Fruit fly (Drosophila melanogaster): Measurements from ENCODE around the gene CalpC.

The CalpC gene

DNA sequence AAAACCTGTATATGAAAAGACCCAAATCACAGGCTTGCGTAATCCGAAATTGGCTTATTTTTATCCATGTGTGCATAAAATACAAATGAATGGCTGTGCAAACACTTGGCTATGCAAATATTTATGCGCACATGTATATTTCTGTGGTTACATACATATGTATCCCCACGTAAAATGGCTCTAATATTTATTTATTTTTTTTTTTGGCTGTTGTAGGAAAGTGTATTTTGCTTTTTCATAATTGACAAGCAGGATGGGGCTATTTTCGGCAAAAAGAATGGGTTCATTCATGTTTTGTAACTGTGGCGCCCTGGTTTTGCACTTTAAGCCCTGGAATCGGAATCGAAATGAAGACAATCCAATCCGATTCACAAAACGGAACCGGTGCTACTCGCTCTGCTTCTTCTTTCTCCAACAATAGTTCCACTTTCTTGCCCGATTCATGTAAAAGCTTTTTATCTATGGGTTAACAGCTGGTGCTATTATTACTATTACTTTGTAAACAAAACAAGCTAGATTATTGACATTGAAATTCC is 9.6 kb downstream of the CalpC start (continued):
- TF ChIP-seq HLH3B (GFP tag; IDR thresholded peaks at IDR 0.05) = peak; percentile 76
- peak; percentile 82 for TF ChIP-seq CG18599 (GFP tag; optimal IDR thresholded peaks at IDR 0.05)
- TF ChIP-seq ash1 (GFP tag; optimal IDR thresholded peaks at IDR 0.05) = no peak
- TF ChIP-seq corto (GFP tag; optimal IDR thresholded peaks at IDR 0.05) = no peak
- TF ChIP-seq gem (tag; optimal IDR thresholded peaks at IDR 0.05) = peak; percentile 71
- TF ChIP-seq GATAe (GFP tag; conservative IDR thresholded peaks at IDR 0.05) = no peak
- no peak for TF ChIP-seq ftz-f1 (GFP tag; optimal IDR thresholded peaks at IDR 0.05)
- TF ChIP-seq dm (GFP tag; optimal IDR thresholded peaks at IDR 0.05) = peak; percentile 51
- peak; percentile 78 for TF ChIP-seq CG13894 (tag; optimal IDR thresholded peaks at IDR 0.05)
- TF ChIP-seq prd (optimal IDR thresholded peaks at IDR 0.05) = no peak
- TF ChIP-seq prd (GFP tag; IDR thresholded peaks at IDR 0.05) = peak; percentile 78
- no peak; the same call in 1 of the 2 replicates for TF ChIP-seq Rx (GFP tag; IDR thresholded peaks at IDR 0.05)
- TF ChIP-seq CG17328 (GFP tag; IDR thresholded peaks at IDR 0.05) = peak; percentile 78
- 0 out of 2 replicates have a peak, but pooled peaks have one; percentile 18 for TF ChIP-seq Scr (GFP tag; IDR thresholded peaks at IDR 0.05; ENCODE audit: partially characterized antibody)
- no peak for TF ChIP-seq Bgb (GFP tag; IDR thresholded peaks at IDR 0.05; ENCODE audit: partially characterized antibody)
- peak; percentile 53 for TF ChIP-seq CG11398 (GFP tag; optimal IDR thresholded peaks at IDR 0.05)
- peak; percentile 55; the same call in 1 of the 2 replicates for TF ChIP-seq CG7372 (GFP tag; IDR thresholded peaks at IDR 0.05)
- TF ChIP-seq br (optimal IDR thresholded peaks at IDR 0.05) = no peak
- peak; percentile 49 for TF ChIP-seq slp2 (GFP tag; optimal IDR thresholded peaks at IDR 0.05)
- peak; percentile 16 for TF ChIP-seq CG30431 (GFP tag; optimal IDR thresholded peaks at IDR 0.05)
- TF ChIP-seq CG6813 (GFP tag; optimal IDR thresholded peaks at IDR 0.05) = peak; percentile 68
- TF ChIP-seq Dp (GFP tag; optimal IDR thresholded peaks at IDR 0.05) = no peak
- peak; percentile 53 for TF ChIP-seq Camta (GFP tag; optimal IDR thresholded peaks at IDR 0.05)
- peak; percentile 73 for TF ChIP-seq CG13424 (tag; optimal IDR thresholded peaks at IDR 0.05)
- peak; percentile 63 for TF ChIP-seq CG9437 (GFP tag; optimal IDR thresholded peaks at IDR 0.05)
- peak; percentile 77 for TF ChIP-seq zfh2 (GFP tag; optimal IDR thresholded peaks at IDR 0.05)
- no peak for TF ChIP-seq Stat92E (GFP tag; optimal IDR thresholded peaks at IDR 0.05)
- peak; percentile 6 for TF ChIP-seq BEAF-32 (GFP tag; optimal IDR thresholded peaks at IDR 0.05)
- peak; percentile 71 for TF ChIP-seq wdn (GFP tag; IDR thresholded peaks at IDR 0.05)
- TF ChIP-seq fd64A (GFP tag; optimal IDR thresholded peaks at IDR 0.05) = no peak
- TF ChIP-seq CG3847 (GFP tag; IDR thresholded peaks at IDR 0.05) = peak; percentile 65
- peak; percentile 60 for TF ChIP-seq CG18764 (GFP tag; optimal IDR thresholded peaks at IDR 0.05)
- TF ChIP-seq CG10267 (tag; optimal IDR thresholded peaks at IDR 0.05) = peak; percentile 25
- no peak for TF ChIP-seq CG11560 (tag; IDR thresholded peaks at IDR 0.05)
- no peak for TF ChIP-seq bbx (GFP tag; IDR thresholded peaks at IDR 0.05; ENCODE audit: partially characterized antibody)
- no peak for TF ChIP-seq Abd-B (GFP tag; optimal IDR thresholded peaks at IDR 0.05)
- no peak for TF ChIP-seq yki (optimal IDR thresholded peaks at IDR 0.05)
- no peak for TF ChIP-seq Doc3 (GFP tag; IDR thresholded peaks at IDR 0.05; ENCODE audit: partially characterized antibody)
- TF ChIP-seq dati (GFP tag; IDR thresholded peaks at IDR 0.05) = no peak
- no peak for TF ChIP-seq nerfin-2 (GFP tag; IDR thresholded peaks at IDR 0.05; ENCODE audit: partially characterized antibody)
- peak; percentile 69 for TF ChIP-seq cas (GFP tag; IDR thresholded peaks at IDR 0.05)
- peak; percentile 60 for TF ChIP-seq gsb (GFP tag; IDR thresholded peaks at IDR 0.05)
- TF ChIP-seq MTF-1 (GFP tag; optimal IDR thresholded peaks at IDR 0.05; ENCODE audit: borderline replicate concordance) = peak; percentile 12
- peak; percentile 48 for TF ChIP-seq CG3163 (GFP tag; optimal IDR thresholded peaks at IDR 0.05)
- 0 out of 2 replicates have a peak, but pooled peaks have one; percentile 15 for TF ChIP-seq Lim3 (GFP tag; IDR thresholded peaks at IDR 0.05)
- peak; percentile 68 for TF ChIP-seq Hr51 (GFP tag; optimal IDR thresholded peaks at IDR 0.05)
- TF ChIP-seq fd3F (GFP tag; optimal IDR thresholded peaks at IDR 0.05) = peak; percentile 63
- peak; percentile 77 for TF ChIP-seq CG9609 (GFP tag; optimal IDR thresholded peaks at IDR 0.05)
- TF ChIP-seq CG14014 (GFP tag; IDR thresholded peaks at IDR 0.05) = peak; percentile 73; the same call in 1 of the 2 replicates
- TF ChIP-seq maf-S (GFP tag; optimal IDR thresholded peaks at IDR 0.05) = peak; percentile 64
